Worm (Caenorhabditis elegans) whole organism, L1 larva: ENCODE data around the gene ekl-6.

Source experiments
- C04F5.9 ChIP-seq: sonication (generic microtip); optimal IDR thresholded peaks from 2 replicates; lab custom pipeline; 2016; ENCODE audit warnings: missing genetic modification characterization, missing compliant biosample characterization
- C34B4.2 ChIP-seq: sonication (generic microtip); optimal IDR thresholded peaks from 2 replicates; lab custom pipeline; 2017; ENCODE audit warnings: mild to moderate bottlenecking, missing genetic modification characterization, missing compliant biosample characterization
- F16B12.6 ChIP-seq: fragments of 150-350 bp; optimal IDR thresholded peaks from 2 replicates; lab custom pipeline; 2014; ENCODE audit warnings: missing biosample characterization, missing genetic modification characterization
- Y116A8C.19 ChIP-seq: sonication (generic microtip); optimal IDR thresholded peaks from 2 replicates; lab custom pipeline; 2016; ENCODE audit warnings: missing compliant biosample characterization, missing genetic modification characterization, borderline replicate concordance
- aha-1 ChIP-seq: fragments of 150-350 bp; optimal IDR thresholded peaks from 2 replicates; lab custom pipeline; 2014; ENCODE audit warnings: missing biosample characterization, missing genetic modification characterization
- ama-1 ChIP-seq: fragments of 150-350 bp; optimal IDR thresholded peaks from 2 replicates; lab custom pipeline; 2014
- blmp-1 ChIP-seq: fragments of 150-350 bp; optimal IDR thresholded peaks from 2 replicates; lab custom pipeline; 2014; ENCODE audit warnings: missing biosample characterization, missing genetic modification characterization
- ces-1 ChIP-seq: fragments of 150-350 bp; optimal IDR thresholded peaks from 2 replicates; lab custom pipeline; 2014; ENCODE audit warnings: missing biosample characterization, missing genetic modification reagents, missing genetic modification characterization
- dpl-1 ChIP-seq, 3 experiments: fragments of 150-350 bp in 2 of 3; sonication (generic microtip) in 1 of 3; optimal IDR thresholded peaks; 2 replicates each; lab custom pipeline; 2014 to 2017; ENCODE audit warnings: missing biosample characterization in 3 of 3, missing genetic modification characterization in 3 of 3, missing genetic modification reagents in 3 of 3
- dsc-1 ChIP-seq: sonication (generic microtip); optimal IDR thresholded peaks from 2 replicates; lab custom pipeline; 2016; ENCODE audit warnings: mild to moderate bottlenecking, missing genetic modification characterization, missing compliant biosample characterization
- efl-1 ChIP-seq, 4 experiments: fragments of 150-350 bp; optimal IDR thresholded peaks in 3 of 4; peaks in 1 of 4; 1 replicate in 1 of 4; 2 replicates in 3 of 4; lab custom pipeline; 2014; ENCODE audit warnings: missing biosample characterization in 2 of 4, missing genetic modification characterization in 2 of 4, missing genetic modification reagents in 2 of 4
- efl-3 ChIP-seq: fragments of 200-800 bp; sonication (Bioruptor generic); optimal IDR thresholded peaks from 2 replicates; lab custom pipeline; 2018; ENCODE audit warnings: mild to moderate bottlenecking, missing genetic modification characterization, missing compliant biosample characterization
- egl-13 ChIP-seq: sonication (generic microtip); optimal IDR thresholded peaks from 2 replicates; lab custom pipeline; 2016; ENCODE audit warnings: missing genotype, missing genetic modification reagents, missing genetic modification characterization, missing compliant biosample characterization
- ets-5 ChIP-seq: fragments of 200-800 bp; sonication (Bioruptor generic); IDR thresholded peaks from 2 replicates; pipeline ENCODE4 v1.3.6; 2022; ENCODE audit warnings: missing genetic modification characterization, missing compliant biosample characterization
- fkh-10 ChIP-seq: sonication (generic microtip); optimal IDR thresholded peaks from 2 replicates; lab custom pipeline; 2017; ENCODE audit warnings: missing biosample characterization, missing genetic modification reagents, missing genetic modification characterization
- fkh-4 ChIP-seq: sonication (generic microtip); optimal IDR thresholded peaks from 2 replicates; lab custom pipeline; 2016; ENCODE audit warnings: missing compliant biosample characterization, missing genetic modification characterization, borderline replicate concordance
- hlh-4 ChIP-seq: sonication (generic microtip); optimal IDR thresholded peaks from 2 replicates; lab custom pipeline; 2016; ENCODE audit warnings: mild to moderate bottlenecking, missing genetic modification characterization, missing compliant biosample characterization
- lin-15B ChIP-seq: fragments of 150-350 bp; sonication (generic microtip); optimal IDR thresholded peaks from 3 replicates; lab custom pipeline; 2014; ENCODE audit warnings: missing biosample characterization, missing genetic modification characterization
- lin-35 ChIP-seq, 2 experiments: fragments of 150-350 bp; optimal IDR thresholded peaks; 2 replicates each; lab custom pipeline; 2014; ENCODE audit warnings: missing biosample characterization in 2 of 2, missing genetic modification characterization in 2 of 2, missing genetic modification reagents in 2 of 2
- lsy-2 ChIP-seq, 2 experiments: fragments of 150-350 bp; optimal IDR thresholded peaks; 2 replicates each; lab custom pipeline; 2014; ENCODE audit warnings: missing biosample characterization in 2 of 2, missing genetic modification characterization in 2 of 2
- mdl-1 ChIP-seq, 2 experiments: fragments of 150-350 bp; optimal IDR thresholded peaks; 2 replicates each; lab custom pipeline; 2014 to 2017; ENCODE audit warnings: missing biosample characterization in 2 of 2, missing genetic modification characterization in 2 of 2, inconsistent platforms in 1 of 2
- mep-1 ChIP-seq: fragments of 150-350 bp; optimal IDR thresholded peaks from 2 replicates; lab custom pipeline; 2014; ENCODE audit warnings: missing biosample characterization, missing genetic modification characterization
- nhr-11 ChIP-seq: fragments of 150-350 bp; optimal IDR thresholded peaks from 2 replicates; lab custom pipeline; 2014; ENCODE audit warnings: missing biosample characterization, missing genetic modification characterization
- nhr-12 ChIP-seq: sonication (generic microtip); optimal IDR thresholded peaks from 2 replicates; lab custom pipeline; 2017; ENCODE audit warnings: missing biosample characterization, missing genetic modification characterization
- nhr-19 ChIP-seq: fragments of 200-800 bp; sonication (Bioruptor generic); conservative IDR thresholded peaks from 2 replicates; pipeline ENCODE4 v1.3.6; 2022; ENCODE audit warnings: missing genetic modification characterization, missing compliant biosample characterization
- nhr-47 ChIP-seq: sonication (generic microtip); optimal IDR thresholded peaks from 2 replicates; lab custom pipeline; 2016; ENCODE audit warnings: mild to moderate bottlenecking, missing genetic modification characterization, moderate library complexity, missing compliant biosample characterization
- nhr-71 ChIP-seq: sonication (generic microtip); optimal IDR thresholded peaks from 2 replicates; lab custom pipeline; 2016; ENCODE audit warnings: mild to moderate bottlenecking, missing genetic modification characterization, moderate library complexity, missing compliant biosample characterization
- nhr-77 ChIP-seq: fragments of 150-350 bp; optimal IDR thresholded peaks from 2 replicates; lab custom pipeline; 2014; ENCODE audit warnings: missing biosample characterization, missing genetic modification characterization
- nhr-85 ChIP-seq: sonication (generic microtip); peaks from one replicate; lab custom pipeline; 2016; ENCODE audit warnings: missing genetic modification characterization, inconsistent platforms, missing compliant biosample characterization
- pag-3 ChIP-seq: sonication (generic microtip); optimal IDR thresholded peaks from 2 replicates; lab custom pipeline; 2017; ENCODE audit warnings: missing genetic modification characterization, mild to moderate bottlenecking, missing compliant biosample characterization, antibody characterized with exemption, borderline replicate concordance; ENCODE audit not compliant: insufficient read depth
- rnt-1 ChIP-seq: sonication (generic microtip); optimal IDR thresholded peaks from 2 replicates; lab custom pipeline; 2016; ENCODE audit warnings: mild to moderate bottlenecking, missing genetic modification characterization, moderate library complexity, missing compliant biosample characterization
- snpc-4 ChIP-seq: fragments of 150-350 bp; optimal IDR thresholded peaks from 2 replicates; lab custom pipeline; 2014; ENCODE audit warnings: missing biosample characterization, missing genetic modification characterization
- snu-23 ChIP-seq: sonication (generic microtip); optimal IDR thresholded peaks from 2 replicates; lab custom pipeline; 2016; ENCODE audit warnings: missing genetic modification characterization, missing compliant biosample characterization
- sptf-1 ChIP-seq: fragments of 150-350 bp; optimal IDR thresholded peaks from 2 replicates; lab custom pipeline; 2014; ENCODE audit warnings: missing biosample characterization, missing genetic modification characterization
- tbx-2 ChIP-seq: sonication (generic microtip); optimal IDR thresholded peaks from 2 replicates; lab custom pipeline; 2016; ENCODE audit warnings: missing genetic modification characterization, missing compliant biosample characterization
- unc-130 ChIP-seq: fragments of 150-350 bp; optimal IDR thresholded peaks from 2 replicates; lab custom pipeline; 2017; ENCODE audit warnings: missing biosample characterization, missing genetic modification characterization, inconsistent platforms
- unc-62 ChIP-seq: fragments of 150-350 bp; optimal IDR thresholded peaks from 2 replicates; lab custom pipeline; 2014; ENCODE audit warnings: missing biosample characterization, missing genetic modification reagents, missing genetic modification characterization
- unc-86 ChIP-seq: sonication (generic microtip); optimal IDR thresholded peaks from 2 replicates; lab custom pipeline; 2016; ENCODE audit warnings: missing genetic modification characterization, missing compliant biosample characterization
- vab-15 ChIP-seq: sonication (generic microtip); optimal IDR thresholded peaks from 2 replicates; lab custom pipeline; 2017; ENCODE audit warnings: missing genotype, mild to moderate bottlenecking, missing genetic modification characterization, missing compliant biosample characterization
- xbp-1 ChIP-seq: sonication (generic microtip); optimal IDR thresholded peaks from 2 replicates; lab custom pipeline; 2016; ENCODE audit warnings: missing genetic modification characterization, missing compliant biosample characterization
- zip-4 ChIP-seq: fragments of 200-800 bp; sonication (Bioruptor generic); optimal IDR thresholded peaks from 2 replicates; lab custom pipeline; 2018; ENCODE audit warnings: mild to moderate bottlenecking, missing genetic modification characterization, moderate library complexity, missing compliant biosample characterization

The ekl-6 gene

ce11 chrIII:10085983-10086382 is 21.8 kb downstream of the ekl-6 start, which contains the start of gene T16H12.2:
TSS of gene T16H12.2 (plus strand) at chrIII:10086283.
- TF ChIP-seq unc-130 (tag; lab: Kevin White, UChicago) (no peak), egl-13 (tag; lab: Kevin White, UChicago) (no peak), Y116A8C.19 (tag; lab: Kevin White, UChicago) (no peak), zip-4 (GFP tag; lab: Kevin White, UChicago) (no peak), ama-1 (lab: Kevin White, UChicago) (no peak), snpc-4 (tag; lab: Kevin White, UChicago) (no peak), unc-62 (GFP tag; lab: Kevin White, UChicago) (no peak), nhr-85 (tag; lab: Kevin White, UChicago) (no peak), ces-1 (no peak), hlh-4 (no peak), xbp-1 (tag; lab: Kevin White, UChicago) (no peak), dpl-1 (GFP tag; optimal IDR thresholded peaks at IDR 0.05; lab: Kevin White, UChicago) (no peak), fkh-10 (GFP tag; lab: Kevin White, UChicago) (no peak)

DNA sequence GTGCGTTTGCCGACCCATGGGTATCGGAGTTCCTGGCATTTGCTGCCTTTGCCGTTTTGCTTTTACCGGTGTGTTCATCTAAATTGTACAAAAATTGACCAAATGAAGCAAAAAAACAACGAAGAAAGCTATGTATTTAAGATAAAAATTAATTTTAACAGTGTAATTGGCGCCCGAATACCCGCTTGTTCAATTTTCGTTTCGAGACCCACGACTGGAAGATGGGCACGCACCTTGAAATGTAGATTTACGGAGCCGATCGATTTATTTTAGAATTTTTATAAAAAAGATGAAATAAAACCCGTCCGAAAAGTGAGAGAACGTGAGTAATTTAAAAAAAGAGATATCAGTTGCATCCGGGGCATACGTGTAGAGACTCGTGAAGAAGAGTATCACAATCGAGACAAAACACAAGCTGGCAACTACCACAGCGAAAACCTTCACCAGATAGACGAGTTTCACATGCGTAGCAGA is 24.3 kb downstream of the ekl-6 start, which contains the start of gene hal-2:
TSS of gene hal-2 (minus strand) at position 424 of the 474 bp plus-strand sequence.
- TF ChIP-seq nhr-77 (tag; lab: Kevin White, UChicago) = no peak
- no peak for TF ChIP-seq ets-5
- no peak for TF ChIP-seq efl-3 (GFP tag; lab: Kevin White, UChicago)
- TF ChIP-seq nhr-19 (GFP tag; lab: Robert Waterston, UW) = no peak
- no peak for TF ChIP-seq efl-1 (optimal IDR thresholded peaks at IDR 0.05; lab: Kevin White, UChicago)
- TF ChIP-seq efl-1 (GFP tag; optimal IDR thresholded peaks at IDR 0.05 in 1 of 2; lab: Kevin White, UChicago) = no peak
- TF ChIP-seq C34B4.2 = no peak
- no peak for TF ChIP-seq unc-86 (tag; lab: Kevin White, UChicago)
- TF ChIP-seq blmp-1 (tag; lab: Kevin White, UChicago) = no peak
- TF ChIP-seq unc-62 (GFP tag; lab: Kevin White, UChicago) = no peak
- no peak for TF ChIP-seq mep-1
- no peak for TF ChIP-seq aha-1 (tag; lab: Kevin White, UChicago)
- no peak for TF ChIP-seq unc-130 (tag; lab: Kevin White, UChicago)
- TF ChIP-seq pag-3 (tag; lab: Kevin White, UChicago) = no peak
- TF ChIP-seq sptf-1 (tag; lab: Kevin White, UChicago) = no peak

ce11 chrIII:10090685-10091084 is 26.5 kb downstream of the ekl-6 start, which contains the start of gene gtf-2H2C:
TSS of gene gtf-2H2C (minus strand) at chrIII:10090785.
- TF ChIP-seq lsy-2 (tag; optimal IDR thresholded peaks at IDR 0.05; lab: Kevin White, UChicago) (no peak), snpc-4 (tag; lab: Kevin White, UChicago) (no peak), nhr-85 (tag; lab: Kevin White, UChicago) (peak; percentile 4)

ce11 chrIII:10093093-10093492 is 28.9 kb downstream of the ekl-6 start:
- TF ChIP-seq nhr-12 (tag; lab: Kevin White, UChicago) (no peak), lin-35 (GFP tag; optimal IDR thresholded peaks at IDR 0.05; lab: Kevin White, UChicago) (peak; percentile 88 to 94), lsy-2 (tag; optimal IDR thresholded peaks at IDR 0.05; lab: Kevin White, UChicago) (peak in 1 of 2 experiments; percentile 55), rnt-1 (peak; percentile 51), snu-23 (peak; percentile 21), nhr-11 (tag; lab: Kevin White, UChicago) (no peak), dpl-1 (GFP tag; optimal IDR thresholded peaks at IDR 0.05; lab: Kevin White, UChicago) (peak; percentile 84 to 92 (median 88)), tbx-2 (tag; lab: Kevin White, UChicago) (peak; percentile 1), pag-3 (tag; lab: Kevin White, UChicago) (no peak), snpc-4 (tag; lab: Kevin White, UChicago) (no peak), nhr-85 (tag; lab: Kevin White, UChicago) (no peak), C04F5.9 (tag; lab: Kevin White, UChicago) (no peak), fkh-4 (no peak), lin-15B (peak; percentile 0), efl-1 (optimal IDR thresholded peaks at IDR 0.05; lab: Kevin White, UChicago) (peak; percentile 45 to 93), efl-1 (GFP tag; optimal IDR thresholded peaks at IDR 0.05 in 1 of 2; lab: Kevin White, UChicago) (peak; percentile 90 to 99), mdl-1 (tag; optimal IDR thresholded peaks at IDR 0.05; lab: Kevin White, UChicago) (peak in 1 of 2 experiments; percentile 30), vab-15 (tag; lab: Kevin White, UChicago) (no peak), dsc-1 (tag; lab: Kevin White, UChicago) (peak; percentile 22), nhr-71 (tag; lab: Kevin White, UChicago) (peak; percentile 21), nhr-47 (tag; lab: Kevin White, UChicago) (peak; percentile 13), F16B12.6 (peak; percentile 79)
- TF ChIP-seq, all 84 proteins: peak for 13
